Fruit fly (Drosophila melanogaster) whole organism, pupa: ENCODE results near the gene ps.

ENCODE experiments used
- CG13204 ChIP-seq: fragments of 200-800 bp; sonication (Bioruptor generic); optimal IDR thresholded peaks from 2 replicates; lab custom pipeline; 2018; ENCODE audit warnings: missing biosample characterization, mild to moderate bottlenecking, missing genetic modification characterization, moderate library complexity
- CG15710 ChIP-seq: fragments of 200-800 bp; sonication (Bioruptor generic); optimal IDR thresholded peaks from 2 replicates; lab custom pipeline; 2018; ENCODE audit warnings: missing biosample characterization, mild to moderate bottlenecking, missing genetic modification characterization, moderate library complexity
- CG34367 ChIP-seq: fragments of 200-800 bp; sonication (Bioruptor generic); optimal IDR thresholded peaks from 2 replicates; lab custom pipeline; 2018; ENCODE audit warnings: missing biosample characterization, mild to moderate bottlenecking, missing genetic modification characterization
- CG8301 ChIP-seq: fragments of 200-800 bp; sonication (Bioruptor generic); optimal IDR thresholded peaks from 2 replicates; lab custom pipeline; 2018; ENCODE audit warnings: missing biosample characterization, mild to moderate bottlenecking, missing genetic modification characterization
- D1 ChIP-seq: fragments of 200-800 bp; sonication (Bioruptor generic); optimal IDR thresholded peaks from 2 replicates; lab custom pipeline; 2018; ENCODE audit warnings: missing biosample characterization, mild to moderate bottlenecking, missing genetic modification characterization, moderate library complexity
- EcR ChIP-seq: fragments of 200-800 bp; sonication (Bioruptor generic); optimal IDR thresholded peaks from 3 replicates; lab custom pipeline; 2019; ENCODE audit warnings: missing biosample characterization, missing genetic modification characterization, mild to moderate bottlenecking, moderate library complexity, missing genetic modification reagents
- Pif1A ChIP-seq: fragments of 200-800 bp; sonication (Bioruptor generic); optimal IDR thresholded peaks from 3 replicates; lab custom pipeline; 2016; ENCODE audit warnings: missing biosample characterization, missing genetic modification characterization
- fd96Ca ChIP-seq: fragments of 200-800 bp; sonication (Bioruptor generic); IDR thresholded peaks from 3 replicates; pipeline ENCODE4 v1.3.6; 2022; ENCODE audit warnings: missing biosample characterization, missing genetic modification characterization

DNA sequence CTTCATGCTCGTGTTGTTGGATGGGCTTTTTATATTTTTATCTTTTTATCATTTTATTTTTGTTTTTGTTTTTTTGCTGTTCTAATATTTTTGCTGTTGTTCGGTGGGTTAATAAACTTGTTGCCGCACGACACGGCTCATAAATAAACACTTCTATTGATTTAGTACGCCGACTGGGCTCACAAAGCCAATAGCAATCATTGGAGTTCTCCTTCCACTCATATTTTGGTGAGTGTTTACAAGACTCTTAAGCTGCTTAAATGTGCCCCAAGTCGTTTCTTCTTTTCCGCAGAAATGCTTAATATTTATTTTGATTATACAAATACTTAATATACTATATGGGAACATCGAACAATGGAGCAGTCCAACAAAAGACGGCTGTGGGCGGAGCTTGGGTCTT, 27.5 kb upstream of the ps start:
- TF ChIP-seq CG34367 (tag; lab: Kevin White, UChicago) (no peak), CG13204 (GFP tag; lab: Kevin White, UChicago) (no peak), fd96Ca (GFP tag; lab: Robert Waterston, UW) (no peak), CG8301 (no peak), EcR (no peak), D1 (tag; lab: Kevin White, UChicago) (no peak), CG15710 (tag; lab: Kevin White, UChicago) (no peak), Pif1A (no peak)
